Fruit fly (Drosophila melanogaster): ENCODE measurements around the gene CG4572.

The CG4572 gene

DNA sequence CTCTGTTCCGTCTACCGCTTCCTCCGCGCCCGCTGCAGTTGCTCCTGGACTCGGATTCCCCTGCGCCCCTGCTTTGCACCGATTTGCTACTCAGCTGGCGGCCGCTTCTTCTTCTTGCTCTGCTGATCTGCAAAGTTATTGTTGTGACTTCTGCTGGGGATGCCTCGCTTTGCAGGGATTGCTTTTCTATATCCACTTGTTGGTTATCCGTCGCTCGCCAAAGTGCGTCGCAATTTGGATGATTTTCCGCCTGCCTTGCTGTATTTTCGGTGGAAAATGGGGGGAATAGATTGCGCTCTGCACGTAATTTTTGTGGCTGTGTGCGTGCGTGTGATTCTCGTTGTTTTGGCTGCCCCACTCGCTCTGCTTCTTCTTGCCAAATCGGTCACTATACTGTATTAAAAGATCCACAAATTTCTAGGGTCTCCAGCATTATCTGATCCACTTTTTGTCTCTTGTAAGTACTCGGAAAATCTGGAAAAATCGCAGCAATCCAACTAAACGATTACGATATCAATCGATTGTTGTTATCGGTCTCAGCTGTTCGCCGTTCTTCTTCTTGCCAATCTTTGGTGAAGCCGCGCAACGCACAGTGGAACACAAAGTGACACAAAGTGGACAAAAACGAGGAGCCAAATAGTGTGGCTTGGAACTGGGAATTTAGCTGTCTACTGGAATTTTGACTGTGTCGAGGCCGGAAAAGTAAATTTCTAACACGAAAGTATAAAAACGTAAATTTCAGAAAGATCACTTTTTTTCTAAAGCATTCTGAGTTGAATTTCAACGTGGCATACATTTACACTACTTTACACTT, 38.9 kb upstream of the CG4572 start, which contains the start of gene ClpX (continued):
- TF ChIP-seq CG8290 (GFP tag; optimal IDR thresholded peaks at IDR 0.05) = no peak
- peak in 1 of 2 experiments; percentile 50 for TF ChIP-seq CG8290 (tag; optimal IDR thresholded peaks at IDR 0.05)
- TF ChIP-seq psq (GFP tag; optimal IDR thresholded peaks at IDR 0.05) = no peak
- TF ChIP-seq Xbp1 (GFP tag; optimal IDR thresholded peaks at IDR 0.05) = no peak
- no peak for TF ChIP-seq gsb-n (tag; optimal IDR thresholded peaks at IDR 0.05)
- no peak for TF ChIP-seq chif (GFP tag; optimal IDR thresholded peaks at IDR 0.05)

- TF ChIP-seq CG1024 (GFP tag; IDR thresholded peaks at IDR 0.05) (0 out of 2 replicates have a peak, but pooled peaks have one; percentile 18), HLH4C (GFP tag; IDR thresholded peaks at IDR 0.05; ENCODE audit: partially characterized antibody) (no peak), ranshi (GFP tag; IDR thresholded peaks at IDR 0.05) (peak; percentile 24; the same call in 1 of the 2 replicates), CG6854 (GFP tag; optimal IDR thresholded peaks at IDR 0.05) (no peak), hb (GFP tag; IDR thresholded peaks at IDR 0.05; ENCODE audit: partially characterized antibody) (no peak), CG11247 (GFP tag; IDR thresholded peaks at IDR 0.05) (peak; percentile 42; the same call in 1 of the 2 replicates), Gug (GFP tag; IDR thresholded peaks at IDR 0.05) (no peak), Hr78 (GFP tag; optimal IDR thresholded peaks at IDR 0.05) (no peak), CG4282 (GFP tag; optimal IDR thresholded peaks at IDR 0.05) (no peak), CG7556 (GFP tag; optimal IDR thresholded peaks at IDR 0.05) (no peak), sob (GFP tag; IDR thresholded peaks at IDR 0.05) (peak; percentile 49; the same call in 1 of the 2 replicates), sens (GFP tag) (no peak), luna (GFP tag; optimal IDR thresholded peaks at IDR 0.05) (no peak), pho (GFP tag; optimal IDR thresholded peaks at IDR 0.05) (no peak), Meics (GFP tag; optimal IDR thresholded peaks at IDR 0.05) (peak; percentile 46), Dip3 (GFP tag; optimal IDR thresholded peaks at IDR 0.05) (no peak), CG12769 (tag; optimal IDR thresholded peaks at IDR 0.05) (peak; percentile 61), CG12299 (tag; optimal IDR thresholded peaks at IDR 0.05) (no peak), Jarid2 (GFP tag; optimal IDR thresholded peaks at IDR 0.05) (no peak), Rx (GFP tag; IDR thresholded peaks at IDR 0.05) (no peak), Nf-YB (GFP tag; optimal IDR thresholded peaks at IDR 0.05) (no peak), nom (GFP tag; optimal IDR thresholded peaks at IDR 0.05) (no peak), CG15269 (tag; optimal IDR thresholded peaks at IDR 0.05) (peak; percentile 64), CG9932 (GFP tag; IDR thresholded peaks at IDR 0.05) (peak; percentile 35), CG43689 (GFP tag; IDR thresholded peaks at IDR 0.05) (no peak), CG13287 (GFP tag; IDR thresholded peaks at IDR 0.05; ENCODE audit: partially characterized antibody) (peak; percentile 14; the same call in 1 of the 2 replicates), CG17568 (GFP tag; optimal IDR thresholded peaks at IDR 0.05) (no peak), Taf1 (GFP tag; IDR thresholded peaks at IDR 0.05) (no peak), Pdp1 (GFP tag; optimal IDR thresholded peaks at IDR 0.05) (peak in 1 of 2 experiments; percentile 39), CG3163 (GFP tag; optimal IDR thresholded peaks at IDR 0.05) (no peak), Mrtf (GFP tag; IDR thresholded peaks at IDR 0.05) (0 out of 3 replicates have a peak, but pooled peaks have one; percentile 40), gsb (GFP tag; IDR thresholded peaks at IDR 0.05) (no peak), Atf3 (GFP tag; optimal IDR thresholded peaks at IDR 0.05) (no peak), ara (GFP tag; IDR thresholded peaks at IDR 0.05) (no peak), CG14441 (GFP tag; IDR thresholded peaks at IDR 0.05) (peak; percentile 37; the same call in 1 of the 2 replicates), CG3838 (GFP tag; optimal IDR thresholded peaks at IDR 0.05) (no peak), NfI (GFP tag; optimal IDR thresholded peaks at IDR 0.05) (no peak), CG1233 (GFP tag; optimal IDR thresholded peaks at IDR 0.05) (no peak), CG9817 (tag; optimal IDR thresholded peaks at IDR 0.05) (no peak), CG4730 (GFP tag; IDR thresholded peaks at IDR 0.05) (no peak), dm (GFP tag; optimal IDR thresholded peaks at IDR 0.05) (no peak), trem (tag; optimal IDR thresholded peaks at IDR 0.05) (no peak)
Measured at dm6 chr3R:19902328-19902727, 38.1 kb upstream of the CG4572 start.
